Fruit fly (Drosophila melanogaster) whole organism, prepupa: ENCODE measurements around the gene TP53INP.

ENCODE experiments used
- CG6276 ChIP-seq: fragments of 200-800 bp; sonication (Bioruptor generic); optimal IDR thresholded peaks from 2 replicates; lab custom pipeline; 2017; ENCODE audit warnings: missing biosample characterization, mild to moderate bottlenecking, missing genetic modification characterization
- OdsH ChIP-seq: fragments of 200-800 bp; sonication (Bioruptor generic); optimal IDR thresholded peaks from 3 replicates; lab custom pipeline; 2016; ENCODE audit warnings: missing biosample characterization, missing genetic modification characterization

DNA sequence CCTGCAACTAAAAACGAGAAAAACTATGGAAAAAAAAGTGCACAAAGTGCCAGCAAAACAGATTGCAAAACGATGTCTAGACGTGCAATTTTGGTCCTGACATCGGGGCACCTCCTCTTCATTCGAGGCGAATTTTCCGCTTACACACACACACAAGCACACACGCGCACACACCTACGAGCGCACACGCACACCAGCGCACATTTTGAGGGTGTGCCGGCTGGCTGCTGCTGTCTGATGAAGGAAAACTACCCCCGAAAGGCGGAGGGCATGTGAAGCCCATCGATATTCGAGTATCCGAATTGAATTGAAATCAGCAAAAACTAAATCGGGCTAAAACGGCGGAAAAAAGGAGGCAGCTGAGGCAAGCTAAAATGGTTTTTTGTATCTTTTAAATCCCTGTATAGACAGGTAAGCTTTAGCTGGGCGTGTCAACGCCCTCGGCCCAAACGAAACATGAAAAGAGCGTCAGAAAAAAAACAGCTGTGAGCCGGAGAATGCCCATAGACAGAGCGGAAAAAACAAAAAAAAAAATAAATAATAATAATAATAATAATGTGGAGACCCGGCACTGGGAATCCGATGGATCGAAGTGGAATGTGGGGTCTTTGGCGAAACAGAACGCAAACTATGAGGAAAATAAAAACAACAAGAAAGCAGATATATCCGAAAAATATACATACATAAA is 46.9 kb upstream of the TP53INP start:
- TF ChIP-seq CG6276 (GFP tag; lab: Kevin White, UChicago) (no peak), OdsH (GFP tag; lab: Kevin White, UChicago) (no peak)
